Fruit fly (Drosophila melanogaster): ENCODE results near the gene Mettl2.

DNA sequence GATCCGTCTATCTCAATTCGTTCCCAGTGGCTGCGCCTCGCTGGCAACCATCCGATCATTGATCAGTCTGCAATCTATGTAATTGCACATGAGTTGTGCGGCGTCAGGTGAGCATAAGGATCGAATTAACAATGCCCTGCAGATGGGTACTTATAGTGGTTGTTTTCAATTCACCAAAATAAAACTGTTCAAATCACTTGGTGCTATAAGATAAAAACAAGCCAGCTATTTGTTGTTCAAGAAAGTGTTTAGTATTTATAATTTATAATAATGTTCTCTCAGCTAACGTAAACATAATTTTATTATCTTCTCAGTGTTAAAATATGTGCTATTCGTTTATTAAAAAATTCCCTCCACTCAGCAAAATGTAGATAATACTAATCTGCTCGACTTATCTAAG, 23.3 kb downstream of the Mettl2 start, which contains the start of gene CG12105:
- no peak for TF ChIP-seq CG8478 (optimal IDR thresholded peaks at IDR 0.05)
- no peak for TF ChIP-seq Dll (optimal IDR thresholded peaks at IDR 0.05)
- TF ChIP-seq EcR (GFP tag; optimal IDR thresholded peaks at IDR 0.05), result no peak
